Worm (Caenorhabditis elegans): Measurements from ENCODE around the gene tost-1.

DNA sequence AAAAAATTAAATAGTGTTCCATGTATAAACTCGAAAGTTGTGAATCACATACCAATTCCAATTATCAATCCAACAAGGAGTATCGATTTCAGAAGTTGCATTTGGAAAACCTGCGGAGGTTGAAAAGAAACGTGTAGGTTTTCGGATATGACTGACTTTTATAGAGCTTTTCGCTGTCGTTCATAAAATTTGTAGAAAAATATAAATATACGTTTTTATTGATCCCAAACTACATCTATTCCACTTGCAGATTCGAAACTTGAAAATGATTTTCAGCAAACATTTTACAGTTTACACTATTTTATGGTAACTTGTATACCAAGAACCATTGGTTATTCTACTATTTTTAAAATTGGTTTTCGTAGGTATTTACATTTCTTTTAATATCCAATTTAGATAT, 35.9 kb downstream of the tost-1 start, which contains the start of gene clec-156:
- TF ChIP-seq him-1 (tag; optimal IDR thresholded peaks at IDR 0.05): no peak
- no peak for TF ChIP-seq dao-5 (tag; optimal IDR thresholded peaks at IDR 0.05)

All from whole organism, L4/young adult.